Worm (Caenorhabditis elegans): ENCODE data around the gene twk-43.

- TF ChIP-seq bed-1 (GFP tag; IDR thresholded peaks at IDR 0.05) (no peak), let-607 (tag; optimal IDR thresholded peaks at IDR 0.05) (no peak), cebp-2 (GFP tag; IDR thresholded peaks at IDR 0.05) (no peak), dpl-1 (GFP tag; optimal IDR thresholded peaks at IDR 0.05) (no peak), madf-3 (GFP tag; IDR thresholded peaks at IDR 0.05) (no peak), ccch-3 (GFP tag; optimal IDR thresholded peaks at IDR 0.05) (no peak), F49E8.2 (tag; optimal IDR thresholded peaks at IDR 0.05; ENCODE audit: insufficient read depth) (no peak), him-1 (tag; optimal IDR thresholded peaks at IDR 0.05) (no peak), rcor-1 (GFP tag; IDR thresholded peaks at IDR 0.05) (no peak), ets-4 (GFP tag; optimal IDR thresholded peaks at IDR 0.05) (no peak), repo-1 (tag; optimal IDR thresholded peaks at IDR 0.05) (no peak)
Measured at ce11 chrV:13299398-13299797, 46.7 kb upstream of the twk-43 start.

Measured in whole organism, young adult.